Worm (Caenorhabditis elegans) whole organism, midembryonic: ENCODE data around the gene T05A8.2.

Source experiments
- flt-1 ChIP-seq: fragments of 200-800 bp; sonication (Bioruptor generic); IDR thresholded peaks from 2 replicates; pipeline ENCODE4 v1.3.6; 2022; ENCODE audit warnings: missing genetic modification characterization, missing compliant biosample characterization
- klf-2 ChIP-seq: fragments of 200-800 bp; sonication (Bioruptor generic); conservative IDR thresholded peaks from 2 replicates; pipeline ENCODE4 v1.3.6; 2022; ENCODE audit warnings: missing genetic modification reagents, missing genetic modification characterization, missing compliant biosample characterization
- tab-1 ChIP-seq: fragments of 200-800 bp; sonication (Bioruptor generic); IDR thresholded peaks from 2 replicates; pipeline ENCODE4 v1.3.6; 2022; ENCODE audit warnings: missing genetic modification characterization, missing compliant biosample characterization

ce11 chrII:2705200-2705599, 5.6 kb downstream of the T05A8.2 start, which contains the start of gene srh-128:
- TF ChIP-seq tab-1 (GFP tag; lab: Robert Waterston, UW) (no peak), flt-1 (GFP tag; lab: Robert Waterston, UW) (no peak), klf-2 (GFP tag; lab: Robert Waterston, UW) (no peak)
